Fruit fly (Drosophila melanogaster) whole organism, embryonic: ENCODE measurements around the gene Obp83ef.

Experiments
- Abd-B ChIP-seq: fragments of 200-800 bp; sonication (Bioruptor generic); optimal IDR thresholded peaks from 2 replicates; lab custom pipeline; 2018; ENCODE audit warnings: missing biosample characterization, mild to moderate bottlenecking, missing genetic modification characterization, moderate library complexity
- Bdp1 ChIP-seq: fragments of 200-800 bp; sonication (Bioruptor generic); optimal IDR thresholded peaks from 3 replicates; lab custom pipeline; 2016; ENCODE audit warnings: missing biosample characterization, missing genetic modification characterization
- Bgb ChIP-seq: fragments of 200-800 bp; sonication (Bioruptor generic); IDR thresholded peaks from 2 replicates; pipeline ENCODE4 v1.3.6; 2022; ENCODE audit warnings: missing biosample characterization, missing genetic modification characterization; ENCODE audit not compliant: partially characterized antibody
- Blimp-1 ChIP-seq: fragments of 200-800 bp; sonication (Bioruptor generic); optimal IDR thresholded peaks from 3 replicates; lab custom pipeline; 2018; ENCODE audit warnings: missing biosample characterization, missing genetic modification characterization, mild to moderate bottlenecking, moderate library complexity, missing genetic modification reagents
- CG10959 ChIP-seq: fragments of 200-800 bp; sonication (Bioruptor generic); IDR thresholded peaks from 2 replicates; pipeline ENCODE4 v1.3.6; 2022; ENCODE audit warnings: missing biosample characterization, missing genetic modification characterization
- CG11696 ChIP-seq: fragments of 200-800 bp; sonication (Bioruptor generic); IDR thresholded peaks from 2 replicates; pipeline ENCODE4 v1.3.6; 2022; ENCODE audit warnings: missing biosample characterization, missing genetic modification characterization
- CG13123 ChIP-seq: fragments of 200-800 bp; sonication (Bioruptor generic); optimal IDR thresholded peaks from 2 replicates; lab custom pipeline; 2016; ENCODE audit warnings: missing biosample characterization, missing genetic modification characterization
- CG15011 ChIP-seq: fragments of 200-800 bp; sonication (Bioruptor generic); optimal IDR thresholded peaks from 3 replicates; lab custom pipeline; 2018; ENCODE audit warnings: missing biosample characterization, mild to moderate bottlenecking, missing genetic modification characterization
- CG1529 ChIP-seq: fragments of 200-800 bp; sonication (Bioruptor generic); optimal IDR thresholded peaks from 3 replicates; lab custom pipeline; 2018; ENCODE audit warnings: missing biosample characterization, missing genetic modification characterization
- CG2712 ChIP-seq: fragments of 200-800 bp; optimal IDR thresholded peaks from 3 replicates; lab custom pipeline; 2019; ENCODE audit warnings: missing biosample characterization, mild to moderate bottlenecking, missing genetic modification characterization, moderate library complexity
- CG2875 ChIP-seq: fragments of 200-800 bp; sonication (Bioruptor generic); optimal IDR thresholded peaks from 2 replicates; lab custom pipeline; 2017; ENCODE audit warnings: missing biosample characterization, mild to moderate bottlenecking, missing genetic modification characterization, missing genetic modification reagents
- CG31365 ChIP-seq: fragments of 200-800 bp; sonication (Bioruptor generic); optimal IDR thresholded peaks from 2 replicates; lab custom pipeline; 2018; ENCODE audit warnings: missing biosample characterization, mild to moderate bottlenecking, missing genetic modification characterization
- CG3281 ChIP-seq: fragments of 200-800 bp; sonication (Bioruptor generic); optimal IDR thresholded peaks from 3 replicates; lab custom pipeline; 2017; ENCODE audit warnings: missing biosample characterization, mild to moderate bottlenecking, missing genetic modification characterization
- CG3847 ChIP-seq: fragments of 200-800 bp; sonication (Bioruptor generic); IDR thresholded peaks from 2 replicates; pipeline ENCODE4 v1.3.6; 2022; ENCODE audit warnings: missing biosample characterization, missing genetic modification characterization
- CG4328 ChIP-seq: fragments of 200-800 bp; sonication (Bioruptor generic); optimal IDR thresholded peaks from 3 replicates; lab custom pipeline; 2017; ENCODE audit warnings: missing biosample characterization, missing genetic modification reagents, missing genetic modification characterization
- CG8089 ChIP-seq: fragments of 200-800 bp; sonication (Bioruptor generic); optimal IDR thresholded peaks from 3 replicates; lab custom pipeline; 2016; ENCODE audit warnings: missing biosample characterization, missing genetic modification characterization
- CG8478 ChIP-seq: fragments of >200 bp; optimal IDR thresholded peaks from 2 replicates; lab custom pipeline; 2018
- CG9932 ChIP-seq: fragments of 200-800 bp; sonication (Bioruptor generic); IDR thresholded peaks from 2 replicates; pipeline ENCODE4 v1.3.6; 2022; ENCODE audit warnings: missing biosample characterization, missing genetic modification characterization
- Dad ChIP-seq: fragments of 200-800 bp; sonication (Bioruptor generic); optimal IDR thresholded peaks from 3 replicates; lab custom pipeline; 2016; ENCODE audit warnings: missing biosample characterization, missing genetic modification characterization
- Dbx ChIP-seq: fragments of 200-800 bp; sonication (Bioruptor generic); IDR thresholded peaks from 3 replicates; pipeline ENCODE4 v1.3.6; 2022; ENCODE audit warnings: missing biosample characterization, missing genetic modification characterization
- Dp ChIP-seq: fragments of 200-800 bp; sonication (Bioruptor generic); optimal IDR thresholded peaks from 2 replicates; lab custom pipeline; 2018; ENCODE audit warnings: missing biosample characterization, mild to moderate bottlenecking, missing genetic modification characterization, moderate library complexity
- ERR ChIP-seq: fragments of 200-800 bp; sonication (Bioruptor generic); optimal IDR thresholded peaks from 2 replicates; lab custom pipeline; 2016; ENCODE audit warnings: missing biosample characterization, missing genetic modification characterization
- Gsc ChIP-seq: fragments of 200-800 bp; sonication (Bioruptor generic); IDR thresholded peaks from 2 replicates; pipeline ENCODE4 v1.3.6; 2022; ENCODE audit warnings: missing biosample characterization, missing genetic modification characterization
- H2.0 ChIP-seq: fragments of 200-800 bp; sonication (Bioruptor generic); IDR thresholded peaks from 2 replicates; pipeline ENCODE4 v1.3.6; 2022; ENCODE audit warnings: missing biosample characterization, missing genetic modification characterization
- HLHmδ ChIP-seq: fragments of 200-800 bp; sonication (Bioruptor generic); optimal IDR thresholded peaks from 2 replicates; lab custom pipeline; 2018; ENCODE audit warnings: missing biosample characterization, mild to moderate bottlenecking, missing genetic modification characterization, moderate library complexity
- Lhr ChIP-seq: fragments of 200-800 bp; sonication (Bioruptor generic); optimal IDR thresholded peaks from 3 replicates; lab custom pipeline; 2017; ENCODE audit warnings: mild to moderate bottlenecking, missing biosample characterization, missing genetic modification reagents, missing genetic modification characterization
- Stat92E ChIP-seq, 3 experiments: fragments of >200 bp in 2 of 3; fragments of 200-800 bp in 1 of 3; sonication (Bioruptor generic) in 1 of 3; optimal IDR thresholded peaks; 2 replicates each; lab custom pipeline; 2017 to 2019; ENCODE audit warnings: missing biosample characterization in 3 of 3, missing genetic modification characterization in 3 of 3, mild to moderate bottlenecking in 1 of 3, moderate library complexity in 1 of 3
- bsh ChIP-seq, 2 experiments: fragments of 200-800 bp; sonication (Bioruptor generic); optimal IDR thresholded peaks; 2 replicates each; lab custom pipeline; 2017 to 2018; ENCODE audit warnings: mild to moderate bottlenecking in 2 of 2, missing biosample characterization in 2 of 2, missing genetic modification characterization in 2 of 2, moderate library complexity in 1 of 2
- chif ChIP-seq, 2 experiments: fragments of 200-800 bp; sonication (Bioruptor generic); optimal IDR thresholded peaks; 3 replicates each; lab custom pipeline; 2016; ENCODE audit warnings: missing biosample characterization in 2 of 2, missing genetic modification characterization in 2 of 2
- ems ChIP-seq: fragments of 200-800 bp; sonication (Bioruptor generic); optimal IDR thresholded peaks from 3 replicates; lab custom pipeline; 2016; ENCODE audit warnings: missing biosample characterization, missing genetic modification characterization
- hb ChIP-seq: fragments of 200-800 bp; sonication (Bioruptor generic); IDR thresholded peaks from 3 replicates; pipeline ENCODE4 v1.3.6; 2022; ENCODE audit warnings: missing biosample characterization, missing genetic modification characterization; ENCODE audit not compliant: partially characterized antibody
- hbn ChIP-seq: fragments of 200-800 bp; sonication (Bioruptor generic); IDR thresholded peaks from 2 replicates; pipeline ENCODE4 v1.3.6; 2022; ENCODE audit warnings: missing biosample characterization, missing genetic modification characterization; ENCODE audit not compliant: partially characterized antibody
- lmd ChIP-seq: fragments of 200-800 bp; sonication (Bioruptor generic); IDR thresholded peaks from 2 replicates; pipeline ENCODE4 v1.3.6; 2022; ENCODE audit warnings: missing biosample characterization, missing genetic modification characterization
- lola ChIP-seq, 3 experiments: fragments of >200 bp in 2 of 3; fragments of 200-800 bp in 1 of 3; sonication (Bioruptor generic) in 1 of 3; optimal IDR thresholded peaks; 2 replicates each; lab custom pipeline; 2017 to 2019; ENCODE audit warnings: missing biosample characterization in 3 of 3, missing genetic modification characterization in 3 of 3, mild to moderate bottlenecking in 1 of 3, moderate library complexity in 1 of 3
- mirr ChIP-seq: fragments of 200-800 bp; sonication (Bioruptor generic); optimal IDR thresholded peaks from 3 replicates; lab custom pipeline; 2018; ENCODE audit warnings: missing biosample characterization, mild to moderate bottlenecking, missing genetic modification characterization
- peb ChIP-seq: fragments of 200-800 bp; sonication (Bioruptor generic); IDR thresholded peaks from 2 replicates; pipeline ENCODE4 v1.3.6; 2022; ENCODE audit warnings: missing biosample characterization, missing genetic modification characterization
- psq ChIP-seq: fragments of 200-800 bp; sonication (Bioruptor generic); optimal IDR thresholded peaks from 2 replicates; lab custom pipeline; 2017; ENCODE audit warnings: missing biosample characterization, missing genetic modification characterization
- sens ChIP-seq: fragments of 200-800 bp; sonication (Bioruptor generic); peaks from one replicate; lab custom pipeline; 2016; ENCODE audit warnings: missing biosample characterization, missing genetic modification characterization
- sim ChIP-seq: fragments of 200-800 bp; sonication (Bioruptor generic); IDR thresholded peaks from 2 replicates; pipeline ENCODE4 v1.3.6; 2022; ENCODE audit warnings: missing biosample characterization, missing genetic modification characterization
- sqz ChIP-seq: fragments of 200-800 bp; sonication (Bioruptor generic); optimal IDR thresholded peaks from 3 replicates; lab custom pipeline; 2018; ENCODE audit warnings: missing biosample characterization, mild to moderate bottlenecking, missing genetic modification characterization
- tap ChIP-seq: fragments of 200-800 bp; optimal IDR thresholded peaks from 3 replicates; lab custom pipeline; 2019; ENCODE audit warnings: missing biosample characterization, mild to moderate bottlenecking, missing genetic modification characterization, moderate library complexity
- vvl ChIP-seq: fragments of 200-800 bp; sonication (Bioruptor generic); IDR thresholded peaks from 2 replicates; pipeline ENCODE4 v1.3.6; 2022; ENCODE audit warnings: missing biosample characterization, missing genetic modification characterization

Obp83ef gene

DNA sequence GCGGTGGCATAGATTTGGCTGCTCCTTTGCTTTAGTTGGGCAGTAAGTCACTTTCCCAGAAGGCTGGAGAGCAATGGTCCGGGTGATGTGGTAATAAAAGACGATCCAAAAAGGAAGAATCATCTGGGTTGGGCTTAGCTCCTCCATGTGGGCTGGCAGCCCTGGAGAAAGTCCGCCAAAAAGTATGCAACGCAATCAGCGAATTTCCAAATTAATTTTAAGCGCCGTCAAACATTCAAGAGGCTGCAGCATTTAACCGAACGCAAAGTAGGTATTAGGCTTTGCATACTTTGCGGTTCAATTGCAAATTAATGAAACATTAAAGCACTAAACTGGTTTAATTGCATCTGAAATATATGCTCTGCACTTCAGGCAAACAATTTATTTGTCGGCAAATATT lies 38.8 kb upstream of the Obp83ef start (continued):
- TF ChIP-seq hb (GFP tag; lab: Robert Waterston, UW), result no peak
- TF ChIP-seq chif (GFP tag; optimal IDR thresholded peaks at IDR 0.05; lab: Kevin White, UChicago), result no peak
- no peak for TF ChIP-seq Gsc (GFP tag; lab: Robert Waterston, UW)
- TF ChIP-seq Dp (GFP tag; lab: Kevin White, UChicago), result no peak
- TF ChIP-seq Stat92E (GFP tag; optimal IDR thresholded peaks at IDR 0.05; lab: Kevin White, UChicago), result no peak
- no peak for TF ChIP-seq ems (GFP tag; lab: Kevin White, UChicago)
- no peak for TF ChIP-seq lmd (GFP tag; lab: Robert Waterston, UW)
- TF ChIP-seq Dad (GFP tag; lab: Kevin White, UChicago), result no peak
- peak; percentile 6 for TF ChIP-seq Lhr (GFP tag; lab: Kevin White, UChicago)
- peak; percentile 23; the same call in 1 of the 2 replicates for TF ChIP-seq Bgb (GFP tag; lab: Robert Waterston, UW)
- TF ChIP-seq vvl (GFP tag; lab: Robert Waterston, UW), result 0 out of 2 replicates have a peak, but pooled peaks have one; percentile 38
- no peak for TF ChIP-seq CG10959 (GFP tag; lab: Robert Waterston, UW)
- no peak for TF ChIP-seq CG3281 (GFP tag; lab: Kevin White, UChicago)
- TF ChIP-seq lola (GFP tag; optimal IDR thresholded peaks at IDR 0.05; lab: Kevin White, UChicago), result no peak
- no peak for TF ChIP-seq Abd-B
- TF ChIP-seq CG9932 (GFP tag; lab: Robert Waterston, UW), result no peak
- no peak for TF ChIP-seq Dbx (GFP tag; lab: Robert Waterston, UW)
- TF ChIP-seq CG2875, result no peak
- no peak for TF ChIP-seq CG2712 (tag; lab: Kevin White, UChicago)
- no peak for TF ChIP-seq Bdp1 (GFP tag; lab: Kevin White, UChicago)
- peak; percentile 14 for TF ChIP-seq sens

DNA sequence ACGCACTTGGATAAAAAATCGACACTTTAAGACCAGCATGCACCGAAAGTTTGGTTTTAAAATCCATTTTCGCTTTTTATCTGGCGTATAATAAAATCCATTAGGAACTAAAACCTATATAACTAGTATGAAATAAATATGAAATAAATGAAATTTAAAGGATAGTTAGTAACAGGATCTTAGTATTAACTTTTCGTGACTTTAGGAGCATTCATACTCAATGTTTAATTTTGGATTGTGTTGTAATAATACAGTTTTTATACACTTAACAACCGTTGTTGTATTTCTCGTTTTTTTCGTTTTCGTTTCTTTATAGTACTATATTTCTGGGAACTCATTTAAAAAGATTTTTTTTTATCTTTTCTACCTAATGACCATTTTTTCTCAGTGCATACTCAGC lies 38.3 kb upstream of the Obp83ef start:
- no peak for TF ChIP-seq sim (GFP tag; lab: Robert Waterston, UW)
- no peak for TF ChIP-seq mirr (GFP tag; lab: Kevin White, UChicago)
- TF ChIP-seq CG9932 (GFP tag; lab: Robert Waterston, UW), result no peak
- TF ChIP-seq Blimp-1, result no peak
- TF ChIP-seq tap (tag; lab: Kevin White, UChicago), result no peak
- no peak for TF ChIP-seq sqz (GFP tag; lab: Kevin White, UChicago)
- no peak for TF ChIP-seq CG15011
- no peak for TF ChIP-seq psq (GFP tag; lab: Kevin White, UChicago)
- TF ChIP-seq CG1529, result no peak
- no peak for TF ChIP-seq CG11696 (GFP tag; lab: Robert Waterston, UW)
- no peak for TF ChIP-seq CG13123 (GFP tag; lab: Kevin White, UChicago)
- no peak for TF ChIP-seq CG2712 (tag; lab: Kevin White, UChicago)
- TF ChIP-seq ERR (GFP tag; lab: Kevin White, UChicago), result no peak
- no peak for TF ChIP-seq CG3847

DNA sequence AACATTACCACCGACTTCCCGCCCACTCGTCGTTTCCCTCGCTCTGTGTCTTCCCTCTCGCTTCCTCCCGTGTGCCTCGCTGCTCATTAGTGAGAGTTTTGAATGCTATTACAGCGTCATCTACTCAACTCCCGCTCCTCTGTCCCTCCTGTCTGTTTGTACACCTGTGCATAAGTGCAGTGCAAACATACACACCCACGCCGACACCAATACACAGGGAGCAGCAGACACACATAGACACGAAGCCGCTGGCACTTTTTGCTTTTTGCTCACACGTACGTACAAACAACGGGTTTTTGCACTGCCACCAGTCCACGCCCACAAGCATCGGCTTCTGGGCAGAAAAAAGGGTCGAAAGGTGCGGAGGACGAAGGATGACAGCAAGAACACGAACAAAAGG lies 30.9 kb upstream of the Obp83ef start:
- peak; percentile 59 for TF ChIP-seq CG8478 (lab: Kevin White, UChicago)
- peak in 1 of 2 experiments; percentile 45 for TF ChIP-seq bsh (GFP tag; optimal IDR thresholded peaks at IDR 0.05; lab: Kevin White, UChicago)
- no peak for TF ChIP-seq CG8089

DNA sequence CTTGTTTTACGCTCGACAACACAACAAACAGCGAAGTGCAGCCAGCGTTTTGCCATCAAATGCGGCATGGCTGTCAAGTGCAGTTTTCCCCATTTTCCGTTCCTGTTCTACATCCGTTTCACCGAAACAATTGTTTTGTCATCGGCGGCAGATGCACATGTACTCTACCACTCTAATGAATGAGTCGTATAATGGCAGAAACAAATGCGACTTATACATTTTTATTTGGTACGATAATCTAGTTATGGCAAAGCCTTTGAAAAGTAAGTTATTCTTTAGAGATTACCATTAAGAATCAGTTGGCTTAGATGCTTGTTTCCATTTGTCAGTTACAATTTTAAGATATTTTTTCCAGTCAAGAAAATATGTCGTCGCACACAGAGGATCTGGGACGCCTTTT lies 11.5 kb upstream of the Obp83ef start, which contains the start of gene Vha14-2:
Gene Vha14-2, plus strand, starts transcription at position 301 of the 400 bp plus-strand sequence.
- TF ChIP-seq H2.0 (GFP tag; lab: Robert Waterston, UW) (no peak), HLHmδ (no peak), tap (tag; lab: Kevin White, UChicago) (no peak), CG31365 (no peak), CG4328 (GFP tag; lab: Kevin White, UChicago) (no peak), peb (no peak), hbn (GFP tag; lab: Robert Waterston, UW) (no peak)
